Fruit fly (Drosophila melanogaster) S2 (cell line): ENCODE data around the gene nht.

Experiments
- CG8478 ChIP-seq: fragments of >200 bp; optimal IDR thresholded peaks from 2 replicates; lab custom pipeline; 2018
- CTCF ChIP-seq, 2 experiments: fragments of >200 bp; optimal IDR thresholded peaks; 2 replicates each; lab custom pipeline; 2018

nht gene

dm6 chr2L:15280975-15281374, 37.7 kb downstream of the nht start:
- TF ChIP-seq CTCF (optimal IDR thresholded peaks at IDR 0.05; lab: Kevin White, UChicago) (no peak), CG8478 (no peak)

dm6 chr2L:15275794-15276193, 42.9 kb downstream of the nht start:
- TF ChIP-seq CG8478: no peak
- no peak for TF ChIP-seq CTCF (optimal IDR thresholded peaks at IDR 0.05; lab: Kevin White, UChicago)

DNA sequence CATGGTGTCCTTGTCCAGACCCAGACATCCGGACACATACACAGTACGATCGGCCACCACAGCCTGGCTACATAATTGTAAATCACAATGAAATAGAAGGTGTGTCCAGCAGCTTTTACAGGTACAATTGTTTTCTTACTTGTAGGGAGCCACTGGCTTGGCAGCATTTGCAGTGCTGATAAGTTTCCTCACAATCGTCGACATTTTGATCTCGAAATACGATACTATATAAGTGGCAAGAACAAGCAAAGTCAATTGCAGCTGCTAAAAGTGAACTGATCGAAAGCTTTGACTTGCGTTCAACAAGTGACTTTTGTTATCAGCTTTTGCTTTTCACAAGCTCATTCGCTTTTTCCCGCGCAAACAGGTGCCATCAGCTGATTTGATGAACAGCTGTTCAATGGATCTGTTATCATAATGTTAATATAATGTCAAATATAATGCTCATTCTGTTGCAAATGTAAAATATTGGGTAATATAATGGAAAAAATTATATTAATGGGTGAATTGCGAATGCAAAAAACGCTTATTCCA, 43.9 kb downstream of the nht start, which contains the start of gene UK114:
TSS of gene UK114 (minus strand) at position 309 of the 534 bp plus-strand sequence.
- TF ChIP-seq CTCF (optimal IDR thresholded peaks at IDR 0.05; lab: Kevin White, UChicago) (no peak), CG8478 (no peak)

DNA sequence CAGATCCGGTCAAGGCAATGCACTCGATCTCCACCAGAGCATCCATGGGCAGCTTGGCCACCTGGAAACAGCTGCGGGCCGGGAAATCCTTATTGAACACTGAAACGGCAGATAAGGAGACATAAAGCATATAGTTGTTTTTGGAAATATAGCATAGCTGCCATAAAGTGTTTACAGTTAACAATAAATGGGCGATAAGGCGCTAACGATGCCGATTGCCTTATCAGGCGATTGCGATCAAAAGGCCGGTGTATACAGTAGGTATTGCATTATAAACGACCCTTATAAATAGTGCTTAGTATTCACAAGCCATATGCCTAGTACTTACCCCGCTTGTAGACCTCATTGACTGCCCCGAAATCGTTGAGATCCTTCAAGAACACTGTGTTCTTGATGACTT, 44.4 kb downstream of the nht start:
- TF ChIP-seq CG8478 (no peak), CTCF (optimal IDR thresholded peaks at IDR 0.05; lab: Kevin White, UChicago) (no peak)

DNA sequence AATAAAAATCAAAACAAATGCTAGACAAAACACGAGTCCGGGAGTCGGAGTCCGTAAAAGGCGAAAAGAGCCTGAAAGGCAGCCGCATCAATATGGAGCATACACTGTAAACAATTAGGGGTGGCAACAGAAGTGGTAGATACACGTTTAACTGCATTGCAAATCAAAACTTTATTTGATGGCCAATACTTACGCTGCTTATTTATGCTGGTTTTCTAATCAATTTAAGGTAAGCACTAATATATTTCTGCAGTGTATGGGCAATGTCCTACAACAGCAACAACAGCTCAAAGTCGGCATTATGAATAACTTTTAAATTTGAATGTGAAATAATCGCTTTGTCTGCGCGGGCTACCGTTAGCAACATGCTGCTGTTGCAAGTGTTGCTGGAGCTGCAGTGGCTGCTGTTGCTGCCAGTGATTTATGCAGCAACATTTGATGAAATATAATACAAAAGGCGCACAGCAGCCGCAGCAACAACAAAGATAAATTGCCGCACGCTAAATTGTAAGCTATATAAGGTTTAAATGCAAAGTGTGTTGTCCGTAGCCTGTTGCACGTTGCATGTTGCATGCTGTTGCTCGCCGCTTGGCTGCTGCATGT, 45.1 kb downstream of the nht start:
- TF ChIP-seq CTCF (optimal IDR thresholded peaks at IDR 0.05; lab: Kevin White, UChicago) (no peak), CG8478 (no peak)

DNA sequence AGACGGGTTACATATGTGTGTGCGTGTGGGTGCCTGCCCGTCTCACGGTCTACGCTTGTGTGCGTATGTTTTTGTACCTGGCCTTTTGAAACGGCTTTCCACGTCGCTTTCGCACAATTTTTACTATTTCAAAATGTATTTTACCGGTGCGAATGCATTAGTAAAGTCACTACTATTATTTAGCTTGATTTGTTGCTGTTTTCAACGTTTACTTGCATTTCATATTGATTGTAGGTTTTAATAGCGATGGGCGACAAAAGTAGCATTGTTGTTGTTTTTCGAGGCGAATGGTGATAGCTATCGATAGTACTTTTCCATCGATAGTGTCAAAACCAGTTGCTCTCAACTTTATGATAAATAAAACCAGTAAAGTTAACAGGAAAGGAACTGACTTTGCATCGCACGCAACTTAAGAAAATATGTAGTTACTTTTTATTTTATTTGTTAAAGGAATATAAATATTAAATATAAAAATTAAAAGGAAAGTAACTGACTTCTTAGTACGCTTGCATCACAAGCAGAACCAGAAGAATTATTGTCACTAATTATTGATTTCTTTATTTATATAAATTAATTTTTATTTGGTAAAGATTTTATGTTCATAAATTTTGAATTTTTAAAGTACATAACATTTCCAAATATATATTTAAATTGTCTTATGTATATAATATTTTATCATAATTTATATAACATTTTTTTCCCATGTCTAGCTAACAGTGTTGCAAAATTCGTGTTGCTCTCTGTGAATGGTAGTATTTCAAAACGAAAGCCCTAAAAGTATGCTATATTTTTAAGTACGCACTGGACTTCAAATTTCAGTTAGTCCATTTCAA, 46.7 kb downstream of the nht start, which contains the start of gene Cul3:
TSS of gene Cul3 (minus strand) at position 268 of the 833 bp plus-strand sequence.
- no peak for TF ChIP-seq CTCF (optimal IDR thresholded peaks at IDR 0.05; lab: Kevin White, UChicago)
- TF ChIP-seq CG8478: no peak

- TF ChIP-seq CTCF (optimal IDR thresholded peaks at IDR 0.05; lab: Kevin White, UChicago) (no peak), CG8478 (no peak)
Observed at dm6 chr2L:15271336-15271735, 47.4 kb downstream of the nht start.
